Worm (Caenorhabditis elegans) whole organism, L1 larva: ENCODE measurements around the gene C08E8.6.

Experiments
- C04F5.9 ChIP-seq: sonication (generic microtip); optimal IDR thresholded peaks from 2 replicates; lab custom pipeline; 2016; ENCODE audit warnings: missing genetic modification characterization, missing compliant biosample characterization
- C16A3.4 ChIP-seq: fragments of 150-350 bp; optimal IDR thresholded peaks from 2 replicates; lab custom pipeline; 2014; ENCODE audit warnings: missing biosample characterization, missing genetic modification characterization
- C34B4.2 ChIP-seq: sonication (generic microtip); optimal IDR thresholded peaks from 2 replicates; lab custom pipeline; 2017; ENCODE audit warnings: mild to moderate bottlenecking, missing genetic modification characterization, missing compliant biosample characterization
- Y116A8C.19 ChIP-seq: sonication (generic microtip); optimal IDR thresholded peaks from 2 replicates; lab custom pipeline; 2016; ENCODE audit warnings: missing compliant biosample characterization, missing genetic modification characterization, borderline replicate concordance
- ama-1 ChIP-seq: fragments of 150-350 bp; optimal IDR thresholded peaks from 2 replicates; lab custom pipeline; 2014
- ceh-82 ChIP-seq, 3 experiments: fragments of 150-350 bp in 1 of 3; sonication (generic microtip) in 2 of 3; optimal IDR thresholded peaks; 2 replicates each; lab custom pipeline; 2014 to 2017; ENCODE audit warnings: missing biosample characterization in 3 of 3, missing genetic modification characterization in 3 of 3
- ceh-88 ChIP-seq: fragments of 200-800 bp; sonication (Bioruptor generic); IDR thresholded peaks from 2 replicates; pipeline ENCODE4 v1.3.6; 2022; ENCODE audit warnings: missing genetic modification characterization, missing compliant biosample characterization
- ceh-90 ChIP-seq: sonication (generic microtip); optimal IDR thresholded peaks from 2 replicates; lab custom pipeline; 2016; ENCODE audit warnings: missing genetic modification characterization, missing compliant biosample characterization
- ces-1 ChIP-seq: fragments of 150-350 bp; optimal IDR thresholded peaks from 2 replicates; lab custom pipeline; 2014; ENCODE audit warnings: missing biosample characterization, missing genetic modification reagents, missing genetic modification characterization
- dsc-1 ChIP-seq: sonication (generic microtip); optimal IDR thresholded peaks from 2 replicates; lab custom pipeline; 2016; ENCODE audit warnings: mild to moderate bottlenecking, missing genetic modification characterization, missing compliant biosample characterization
- efl-1 ChIP-seq, 4 experiments: fragments of 150-350 bp; optimal IDR thresholded peaks in 3 of 4; peaks in 1 of 4; 1 replicate in 1 of 4; 2 replicates in 3 of 4; lab custom pipeline; 2014; ENCODE audit warnings: missing biosample characterization in 2 of 4, missing genetic modification characterization in 2 of 4, missing genetic modification reagents in 2 of 4
- grh-1 ChIP-seq: fragments of 200-800 bp; sonication (Bioruptor generic); IDR thresholded peaks from 2 replicates; pipeline ENCODE4 v1.3.6; 2022; ENCODE audit warnings: missing genetic modification reagents, missing genetic modification characterization, missing compliant biosample characterization
- irx-1 ChIP-seq: sonication (generic microtip); optimal IDR thresholded peaks from 2 replicates; lab custom pipeline; 2016; ENCODE audit warnings: missing genetic modification characterization, missing compliant biosample characterization
- lin-39 ChIP-seq: fragments of 150-350 bp; optimal IDR thresholded peaks from 2 replicates; lab custom pipeline; 2014; ENCODE audit warnings: missing biosample characterization, missing genetic modification reagents, missing genetic modification characterization
- lir-3 ChIP-seq: sonication (generic microtip); optimal IDR thresholded peaks from 2 replicates; lab custom pipeline; 2016; ENCODE audit warnings: mild to moderate bottlenecking, missing genetic modification characterization, moderate library complexity, missing compliant biosample characterization; ENCODE audit not compliant: poor library complexity
- mdl-1 ChIP-seq, 2 experiments: fragments of 150-350 bp; optimal IDR thresholded peaks; 2 replicates each; lab custom pipeline; 2014 to 2017; ENCODE audit warnings: missing biosample characterization in 2 of 2, missing genetic modification characterization in 2 of 2, inconsistent platforms in 1 of 2
- mep-1 ChIP-seq: fragments of 150-350 bp; optimal IDR thresholded peaks from 2 replicates; lab custom pipeline; 2014; ENCODE audit warnings: missing biosample characterization, missing genetic modification characterization
- nhr-12 ChIP-seq: sonication (generic microtip); optimal IDR thresholded peaks from 2 replicates; lab custom pipeline; 2017; ENCODE audit warnings: missing biosample characterization, missing genetic modification characterization
- nhr-237 ChIP-seq: fragments of 150-350 bp; optimal IDR thresholded peaks from 2 replicates; lab custom pipeline; 2014; ENCODE audit warnings: missing biosample characterization, missing genetic modification characterization
- nhr-90 ChIP-seq: sonication (generic microtip); optimal IDR thresholded peaks from 2 replicates; lab custom pipeline; 2016; ENCODE audit warnings: mild to moderate bottlenecking, missing genetic modification characterization, missing compliant biosample characterization; ENCODE audit not compliant: poor library complexity
- pag-3 ChIP-seq: sonication (generic microtip); optimal IDR thresholded peaks from 2 replicates; lab custom pipeline; 2017; ENCODE audit warnings: missing genetic modification characterization, mild to moderate bottlenecking, missing compliant biosample characterization, antibody characterized with exemption, borderline replicate concordance; ENCODE audit not compliant: insufficient read depth
- rnt-1 ChIP-seq: sonication (generic microtip); optimal IDR thresholded peaks from 2 replicates; lab custom pipeline; 2016; ENCODE audit warnings: mild to moderate bottlenecking, missing genetic modification characterization, moderate library complexity, missing compliant biosample characterization
- skn-1 ChIP-seq: fragments of 150-350 bp; optimal IDR thresholded peaks from 2 replicates; lab custom pipeline; 2014; ENCODE audit warnings: missing biosample characterization, missing genetic modification characterization
- snpc-4 ChIP-seq: fragments of 150-350 bp; optimal IDR thresholded peaks from 2 replicates; lab custom pipeline; 2014; ENCODE audit warnings: missing biosample characterization, missing genetic modification characterization
- snu-23 ChIP-seq: sonication (generic microtip); optimal IDR thresholded peaks from 2 replicates; lab custom pipeline; 2016; ENCODE audit warnings: missing genetic modification characterization, missing compliant biosample characterization
- swsn-7 ChIP-seq: sonication (generic microtip); optimal IDR thresholded peaks from 2 replicates; lab custom pipeline; 2016; ENCODE audit warnings: missing genetic modification characterization, missing compliant biosample characterization
- tlp-1 ChIP-seq: fragments of 150-350 bp; optimal IDR thresholded peaks from 2 replicates; lab custom pipeline; 2014; ENCODE audit warnings: missing biosample characterization, missing genetic modification characterization
- unc-130 ChIP-seq: fragments of 150-350 bp; optimal IDR thresholded peaks from 2 replicates; lab custom pipeline; 2017; ENCODE audit warnings: missing biosample characterization, missing genetic modification characterization, inconsistent platforms
- unc-30 ChIP-seq: sonication (generic microtip); optimal IDR thresholded peaks from 2 replicates; lab custom pipeline; 2017; ENCODE audit warnings: missing biosample characterization, missing genetic modification characterization
- unc-86 ChIP-seq: sonication (generic microtip); optimal IDR thresholded peaks from 2 replicates; lab custom pipeline; 2016; ENCODE audit warnings: missing genetic modification characterization, missing compliant biosample characterization
- unc-98 ChIP-seq: fragments of 200-800 bp; sonication (Bioruptor generic); IDR thresholded peaks from 2 replicates; pipeline ENCODE4 v1.3.6; 2022; ENCODE audit warnings: missing genetic modification characterization, missing compliant biosample characterization
- vab-15 ChIP-seq: sonication (generic microtip); optimal IDR thresholded peaks from 2 replicates; lab custom pipeline; 2017; ENCODE audit warnings: missing genotype, mild to moderate bottlenecking, missing genetic modification characterization, missing compliant biosample characterization
- zag-1 ChIP-seq: fragments of 150-350 bp; optimal IDR thresholded peaks from 2 replicates; lab custom pipeline; 2014; ENCODE audit warnings: missing biosample characterization, missing genetic modification characterization
- zip-4 ChIP-seq: fragments of 200-800 bp; sonication (Bioruptor generic); optimal IDR thresholded peaks from 2 replicates; lab custom pipeline; 2018; ENCODE audit warnings: mild to moderate bottlenecking, missing genetic modification characterization, moderate library complexity, missing compliant biosample characterization

Gene C08E8.6

DNA sequence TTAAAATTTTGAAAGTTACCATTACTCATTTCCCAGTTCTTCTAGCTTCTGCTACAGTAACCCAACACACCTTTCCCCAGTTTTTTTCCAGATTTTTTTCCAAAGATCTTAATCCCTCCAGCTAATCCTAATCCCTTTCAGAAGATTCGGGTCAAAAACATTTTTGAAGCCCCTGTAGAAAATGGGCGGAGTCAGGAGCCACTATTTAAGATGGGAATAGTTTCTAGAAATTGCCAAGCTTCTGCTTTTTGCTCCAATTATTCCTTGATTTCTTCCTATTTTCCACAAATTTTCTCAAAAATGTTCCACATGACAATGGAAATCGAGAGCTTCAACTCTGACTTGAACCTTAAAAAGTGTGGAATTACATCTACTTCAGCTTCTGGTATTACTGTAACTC is 3.7 kb downstream of the C08E8.6 start, which contains the start of gene C08E8.9:
Gene C08E8.9 (plus strand): TSS at position 301 of the 400 bp plus-strand sequence.
- no peak for TF ChIP-seq Y116A8C.19 (tag; lab: Kevin White, UChicago)
- TF ChIP-seq irx-1 (tag; lab: Kevin White, UChicago): no peak
- TF ChIP-seq vab-15 (tag; lab: Kevin White, UChicago): no peak
- TF ChIP-seq dsc-1 (tag; lab: Kevin White, UChicago): peak; percentile 3
- no peak for TF ChIP-seq pag-3 (tag; lab: Kevin White, UChicago)

DNA sequence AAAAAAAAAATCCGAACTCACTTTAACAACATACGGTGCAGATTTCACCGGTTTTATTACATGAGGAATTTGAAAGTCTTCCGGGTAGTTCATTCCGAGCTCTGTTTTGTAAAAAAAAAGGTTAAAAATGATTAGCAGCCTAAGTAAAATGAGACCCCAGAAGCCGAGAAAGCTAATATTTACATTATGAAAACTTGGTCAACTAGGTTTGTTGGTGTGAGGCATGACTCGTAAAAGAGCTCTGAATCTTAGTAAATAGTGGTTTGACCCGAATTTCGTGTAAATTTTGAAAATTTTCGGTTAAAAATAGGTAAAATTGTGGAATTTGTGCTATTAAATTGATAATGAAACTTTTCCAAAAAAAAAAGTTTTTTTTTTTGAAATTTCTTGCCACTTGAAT is 5.8 kb downstream of the C08E8.6 start, which contains the start of gene C08E8.1:
Gene C08E8.1 (minus strand): TSS at position 101 of the 400 bp plus-strand sequence.
- TF ChIP-seq skn-1 (tag; lab: Kevin White, UChicago) (no peak), unc-86 (tag; lab: Kevin White, UChicago) (no peak), mep-1 (tag; lab: Kevin White, UChicago) (no peak), irx-1 (tag; lab: Kevin White, UChicago) (no peak), ceh-88 (no peak), swsn-7 (tag; lab: Kevin White, UChicago) (no peak), zip-4 (GFP tag; lab: Kevin White, UChicago) (no peak), ceh-90 (tag; lab: Kevin White, UChicago) (no peak), nhr-90 (tag; lab: Kevin White, UChicago) (no peak), mdl-1 (tag; optimal IDR thresholded peaks at IDR 0.05; lab: Kevin White, UChicago) (no peak), C34B4.2 (tag; lab: Kevin White, UChicago) (no peak)

DNA sequence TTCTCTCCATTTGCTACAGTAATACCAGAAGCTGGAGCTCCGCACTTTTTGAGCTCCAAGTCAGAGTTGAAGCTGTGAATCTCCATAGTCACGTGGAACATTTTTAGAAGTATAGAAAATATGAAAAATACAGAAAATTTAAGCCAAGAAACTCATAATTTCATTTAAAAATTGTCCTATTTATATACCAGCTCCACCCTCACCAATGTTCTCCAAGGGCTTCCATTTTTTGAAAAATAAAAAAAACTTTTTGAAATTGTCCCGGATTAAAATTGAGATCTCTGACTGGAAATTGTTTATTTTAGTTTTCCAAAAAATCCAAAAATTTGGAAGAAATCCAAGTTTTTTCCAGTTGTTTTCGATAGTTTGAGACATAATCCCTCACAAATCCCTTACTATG is 8.3 kb downstream of the C08E8.6 start, which contains the start of gene C08E8.5:
Gene C08E8.5 (minus strand): TSS at position 101 of the 400 bp plus-strand sequence.
- TF ChIP-seq ama-1 (lab: Kevin White, UChicago) (no peak), snpc-4 (tag; lab: Kevin White, UChicago) (no peak), grh-1 (GFP tag; lab: Robert Waterston, UW) (no peak), C04F5.9 (tag; lab: Kevin White, UChicago) (no peak)

DNA sequence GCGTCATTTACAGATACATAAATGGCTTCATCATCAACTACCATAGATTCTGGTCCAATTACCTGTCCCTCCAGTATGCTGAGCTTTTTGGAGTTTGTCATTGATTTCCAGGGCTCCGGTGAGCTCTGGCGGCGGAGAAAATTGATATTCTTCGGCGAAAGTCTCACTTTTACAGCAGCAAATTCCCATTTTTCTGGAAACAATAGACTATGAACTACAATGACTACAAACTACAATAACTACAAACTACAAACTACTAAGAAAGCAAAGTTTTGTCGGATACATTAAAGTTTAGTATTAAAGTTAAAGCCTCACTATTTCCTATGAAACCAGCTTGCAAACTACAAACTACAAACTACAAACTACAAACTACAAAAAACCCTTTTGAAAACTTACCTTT is 12.5 kb downstream of the C08E8.6 start, which contains the start of gene C08E8.2:
Gene C08E8.2 (minus strand): TSS at position 101 of the 400 bp plus-strand sequence.
- no peak for TF ChIP-seq snu-23 (GFP tag; lab: Kevin White, UChicago)
- no peak for TF ChIP-seq C16A3.4 (tag; lab: Kevin White, UChicago)
- no peak for TF ChIP-seq unc-86 (tag; lab: Kevin White, UChicago)
- no peak for TF ChIP-seq unc-30
- no peak for TF ChIP-seq unc-130 (tag; lab: Kevin White, UChicago)
- TF ChIP-seq zag-1: no peak
- TF ChIP-seq nhr-237 (tag; lab: Kevin White, UChicago): no peak
- TF ChIP-seq efl-1 (optimal IDR thresholded peaks at IDR 0.05; lab: Kevin White, UChicago): no peak
- no peak for TF ChIP-seq efl-1 (GFP tag; optimal IDR thresholded peaks at IDR 0.05 in 1 of 2; lab: Kevin White, UChicago)
- TF ChIP-seq rnt-1 (tag; lab: Kevin White, UChicago): no peak
- no peak for TF ChIP-seq ces-1

DNA sequence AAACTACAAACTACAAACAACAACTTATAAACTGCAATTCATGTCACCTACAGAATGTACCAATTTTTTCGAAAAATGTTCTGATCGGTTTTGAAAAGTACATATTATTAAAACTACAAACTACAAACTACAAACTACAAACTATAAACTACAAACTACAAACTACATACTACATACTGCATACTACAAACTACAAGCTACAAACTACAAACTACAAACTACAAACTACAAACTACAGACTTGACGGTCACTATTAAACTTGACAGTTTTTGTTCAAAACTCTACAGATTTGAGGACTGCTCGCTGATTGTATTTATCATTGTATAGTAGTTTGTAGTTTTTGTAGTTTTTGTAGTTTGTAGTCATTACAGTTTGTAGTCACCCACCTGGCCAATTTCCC is 13.9 kb downstream of the C08E8.6 start:
- TF ChIP-seq lin-39 (tag; lab: Kevin White, UChicago): no peak
- no peak for TF ChIP-seq nhr-12 (tag; lab: Kevin White, UChicago)
- TF ChIP-seq unc-98: no peak
- TF ChIP-seq vab-15 (tag; lab: Kevin White, UChicago): no peak
- TF ChIP-seq lir-3 (tag; lab: Kevin White, UChicago): no peak
- no peak for TF ChIP-seq tlp-1 (tag; lab: Kevin White, UChicago)
- no peak for TF ChIP-seq nhr-237 (tag; lab: Kevin White, UChicago)
- TF ChIP-seq ceh-82 (tag; optimal IDR thresholded peaks at IDR 0.05; lab: Kevin White, UChicago): no peak
- no peak for TF ChIP-seq ces-1
